Worm (Caenorhabditis elegans): ENCODE results near the gene Y53G8B.2.

- no peak for TF ChIP-seq K09A11.1 (tag; optimal IDR thresholded peaks at IDR 0.05; ENCODE audit: insufficient read depth)
- no peak for TF ChIP-seq rnt-1 (tag; optimal IDR thresholded peaks at IDR 0.05)
- no peak for TF ChIP-seq ceh-24 (tag; optimal IDR thresholded peaks at IDR 0.05)
- TF ChIP-seq dve-1 (tag; optimal IDR thresholded peaks at IDR 0.05): no peak
- TF ChIP-seq ceh-9 (tag; optimal IDR thresholded peaks at IDR 0.05): no peak
- no peak for TF ChIP-seq sdc-2 (tag; optimal IDR thresholded peaks at IDR 0.05)
- TF ChIP-seq pat-9 (tag; optimal IDR thresholded peaks at IDR 0.05): no peak
- TF ChIP-seq eyg-1 (tag; optimal IDR thresholded peaks at IDR 0.05): no peak
Measured at ce11 chrIII:3139144-3139543, 35.4 kb upstream of the Y53G8B.2 start, which contains the start of gene mec-12.

Data from whole organism, late embryonic.